Fruit fly (Drosophila melanogaster) whole organism, embryonic: ENCODE data around the gene Ts.
A peak's percentile ranks its signal among the peaks of the same experiment; 100 is the strongest.

Experiments
- BtbVII ChIP-seq: fragments of 200-800 bp; sonication (Bioruptor generic); optimal IDR thresholded peaks from 3 replicates; lab custom pipeline; 2017; ENCODE audit warnings: missing biosample characterization, mild to moderate bottlenecking, missing genetic modification characterization
- CG10654 ChIP-seq: fragments of 200-800 bp; sonication (Bioruptor generic); optimal IDR thresholded peaks from 2 replicates; lab custom pipeline; 2016; ENCODE audit warnings: missing biosample characterization, missing genetic modification characterization
- CG11696 ChIP-seq: fragments of 200-800 bp; sonication (Bioruptor generic); IDR thresholded peaks from 2 replicates; pipeline ENCODE4 v1.3.6; 2022; ENCODE audit warnings: missing biosample characterization, missing genetic modification characterization
- CG13624 ChIP-seq: fragments of 200-800 bp; sonication (Bioruptor generic); optimal IDR thresholded peaks from 2 replicates; lab custom pipeline; 2016; ENCODE audit warnings: missing biosample characterization, missing genetic modification characterization
- CG14667 ChIP-seq: fragments of 200-800 bp; sonication (Bioruptor generic); IDR thresholded peaks from 2 replicates; pipeline ENCODE4 v1.3.6; 2022; ENCODE audit warnings: missing biosample characterization, missing genetic modification characterization
- CG15696 ChIP-seq: fragments of 200-800 bp; sonication (Bioruptor generic); optimal IDR thresholded peaks from 2 replicates; lab custom pipeline; 2019; ENCODE audit warnings: missing biosample characterization, mild to moderate bottlenecking, missing genetic modification characterization, moderate library complexity
- CG1603 ChIP-seq: fragments of 200-800 bp; sonication (Bioruptor generic); optimal IDR thresholded peaks from 2 replicates; lab custom pipeline; 2019; ENCODE audit warnings: missing biosample characterization, mild to moderate bottlenecking, missing genetic modification characterization, moderate library complexity
- CG17802 ChIP-seq: fragments of 200-800 bp; sonication (Bioruptor generic); optimal IDR thresholded peaks from 2 replicates; lab custom pipeline; 2018; ENCODE audit warnings: missing biosample characterization, mild to moderate bottlenecking, missing genetic modification characterization, moderate library complexity
- CG18476 ChIP-seq: fragments of 200-800 bp; sonication (Bioruptor generic); optimal IDR thresholded peaks from 2 replicates; lab custom pipeline; 2016; ENCODE audit warnings: missing biosample characterization, mild to moderate bottlenecking, missing genetic modification characterization
- CG2120 ChIP-seq: fragments of 200-800 bp; sonication (Bioruptor generic); optimal IDR thresholded peaks from 3 replicates; lab custom pipeline; 2016; ENCODE audit warnings: missing biosample characterization, missing genetic modification characterization
- CG6175 ChIP-seq: fragments of 200-800 bp; sonication (Bioruptor generic); IDR thresholded peaks from 3 replicates; pipeline ENCODE4 v1.3.6; 2022; ENCODE audit warnings: missing biosample characterization, missing genetic modification characterization
- CG6813 ChIP-seq: fragments of 200-800 bp; sonication (Bioruptor generic); optimal IDR thresholded peaks from 2 replicates; lab custom pipeline; 2017; ENCODE audit warnings: missing biosample characterization, missing genetic modification characterization, mild to moderate bottlenecking, moderate library complexity, missing genetic modification reagents
- CG7271 ChIP-seq: fragments of 200-800 bp; sonication (Bioruptor generic); optimal IDR thresholded peaks from 2 replicates; lab custom pipeline; 2018; ENCODE audit warnings: missing biosample characterization, mild to moderate bottlenecking, missing genetic modification characterization, moderate library complexity
- CG8478 ChIP-seq: fragments of >200 bp; optimal IDR thresholded peaks from 2 replicates; lab custom pipeline; 2018
- CHES-1-like ChIP-seq: fragments of 200-800 bp; sonication (Bioruptor generic); optimal IDR thresholded peaks from 2 replicates; lab custom pipeline; 2016; ENCODE audit warnings: missing biosample characterization, missing genetic modification characterization
- Dbx ChIP-seq: fragments of 200-800 bp; sonication (Bioruptor generic); IDR thresholded peaks from 3 replicates; pipeline ENCODE4 v1.3.6; 2022; ENCODE audit warnings: missing biosample characterization, missing genetic modification characterization
- Doc2 ChIP-seq: fragments of 200-800 bp; sonication (Bioruptor generic); IDR thresholded peaks from 2 replicates; pipeline ENCODE4 v1.3.6; 2022; ENCODE audit warnings: missing biosample characterization, missing genetic modification characterization
- ERR ChIP-seq: fragments of 200-800 bp; sonication (Bioruptor generic); optimal IDR thresholded peaks from 2 replicates; lab custom pipeline; 2016; ENCODE audit warnings: missing biosample characterization, missing genetic modification characterization
- Ets97D ChIP-seq: fragments of 200-800 bp; sonication (Bioruptor generic); optimal IDR thresholded peaks from 3 replicates; lab custom pipeline; 2016; ENCODE audit warnings: missing biosample characterization, missing genetic modification characterization
- H15 ChIP-seq: fragments of 200-800 bp; sonication (Bioruptor generic); IDR thresholded peaks from 3 replicates; pipeline ENCODE4 v1.3.6; 2022; ENCODE audit warnings: missing biosample characterization, missing genetic modification characterization
- HLHmδ ChIP-seq: fragments of 200-800 bp; sonication (Bioruptor generic); optimal IDR thresholded peaks from 2 replicates; lab custom pipeline; 2018; ENCODE audit warnings: missing biosample characterization, mild to moderate bottlenecking, missing genetic modification characterization, moderate library complexity
- Hr78 ChIP-seq, 2 experiments: fragments of 200-800 bp in 1 of 2; fragments of >200 bp in 1 of 2; sonication (Bioruptor generic) in 1 of 2; optimal IDR thresholded peaks; 2 replicates each; lab custom pipeline; 2017 to 2019; ENCODE audit warnings: missing biosample characterization in 2 of 2, missing genetic modification characterization in 2 of 2, mild to moderate bottlenecking in 1 of 2, moderate library complexity in 1 of 2
- Lhr ChIP-seq: fragments of 200-800 bp; sonication (Bioruptor generic); optimal IDR thresholded peaks from 3 replicates; lab custom pipeline; 2017; ENCODE audit warnings: mild to moderate bottlenecking, missing biosample characterization, missing genetic modification reagents, missing genetic modification characterization
- Lpt ChIP-seq: fragments of >200 bp; optimal IDR thresholded peaks from 2 replicates; lab custom pipeline; 2018; ENCODE audit warnings: missing biosample characterization, missing genetic modification characterization
- Meics ChIP-seq: fragments of 200-800 bp; sonication (Bioruptor generic); optimal IDR thresholded peaks from 2 replicates; lab custom pipeline; 2017; ENCODE audit warnings: missing biosample characterization, mild to moderate bottlenecking, missing genetic modification characterization
- Myb ChIP-seq: fragments of 200-800 bp; sonication (Bioruptor generic); optimal IDR thresholded peaks from 2 replicates; lab custom pipeline; 2016; ENCODE audit warnings: missing biosample characterization, missing genetic modification characterization
- Oli ChIP-seq: fragments of 200-800 bp; sonication (Bioruptor generic); optimal IDR thresholded peaks from 2 replicates; lab custom pipeline; 2018; ENCODE audit warnings: missing biosample characterization, mild to moderate bottlenecking, missing genetic modification characterization, moderate library complexity
- Poxn ChIP-seq: fragments of 200-800 bp; sonication (Bioruptor generic); IDR thresholded peaks from 2 replicates; pipeline ENCODE4 v1.3.6; 2022; ENCODE audit warnings: missing biosample characterization, missing genetic modification characterization
- Tbp ChIP-seq: fragments of >200 bp; optimal IDR thresholded peaks from 2 replicates; lab custom pipeline; 2018; ENCODE audit warnings: missing biosample characterization, missing genetic modification characterization
- Usf ChIP-seq: fragments of 200-800 bp; sonication (Bioruptor generic); optimal IDR thresholded peaks from 2 replicates; lab custom pipeline; 2017; ENCODE audit warnings: missing genotype, missing biosample characterization, missing genetic modification characterization
- ac ChIP-seq: fragments of 200-800 bp; sonication (Bioruptor generic); optimal IDR thresholded peaks from 3 replicates; lab custom pipeline; 2017; ENCODE audit warnings: missing biosample characterization, mild to moderate bottlenecking, missing genetic modification characterization
- bbx ChIP-seq: fragments of 200-800 bp; sonication (Bioruptor generic); IDR thresholded peaks from 2 replicates; pipeline ENCODE4 v1.3.6; 2022; ENCODE audit warnings: missing biosample characterization, missing genetic modification characterization; ENCODE audit not compliant: partially characterized antibody
- cg ChIP-seq: fragments of 200-800 bp; sonication (Bioruptor generic); optimal IDR thresholded peaks from 3 replicates; lab custom pipeline; 2019; ENCODE audit warnings: missing biosample characterization, mild to moderate bottlenecking, missing genetic modification characterization, moderate library complexity
- chinmo ChIP-seq: fragments of 200-800 bp; sonication (Bioruptor generic); IDR thresholded peaks from 4 replicates; pipeline ENCODE4 v1.3.6; 2022; ENCODE audit warnings: missing biosample characterization, missing genetic modification characterization; ENCODE audit not compliant: partially characterized antibody
- dmrt99B ChIP-seq: fragments of 200-800 bp; sonication (Bioruptor generic); optimal IDR thresholded peaks from 2 replicates; lab custom pipeline; 2018; ENCODE audit warnings: missing biosample characterization, mild to moderate bottlenecking, missing genetic modification characterization, moderate library complexity
- emc ChIP-seq: fragments of 200-800 bp; sonication (Bioruptor generic); optimal IDR thresholded peaks from 2 replicates; lab custom pipeline; 2016; ENCODE audit warnings: missing biosample characterization, missing genetic modification characterization
- fru ChIP-seq: fragments of >200 bp; optimal IDR thresholded peaks from 2 replicates; lab custom pipeline; 2017
- ham ChIP-seq: fragments of 200-800 bp; sonication (Bioruptor generic); IDR thresholded peaks from 2 replicates; pipeline ENCODE4 v1.3.6; 2022; ENCODE audit warnings: missing biosample characterization, missing genetic modification characterization
- hth ChIP-seq: fragments of >200 bp; optimal IDR thresholded peaks from 2 replicates; lab custom pipeline; 2017; ENCODE audit warnings: inconsistent platforms
- insv ChIP-seq, 2 experiments: fragments of 200-800 bp; sonication (Bioruptor generic); optimal IDR thresholded peaks; 3 replicates each; lab custom pipeline; 2016 to 2018; ENCODE audit warnings: missing biosample characterization in 2 of 2, missing genetic modification characterization in 2 of 2
- jumu ChIP-seq: fragments of 200-800 bp; sonication (Bioruptor generic); optimal IDR thresholded peaks from 3 replicates; lab custom pipeline; 2016; ENCODE audit warnings: missing biosample characterization, missing genetic modification characterization
- lov ChIP-seq, 2 experiments: fragments of 200-800 bp in 1 of 2; fragments of >200 bp in 1 of 2; sonication (Bioruptor generic) in 1 of 2; IDR thresholded peaks in 1 of 2; optimal IDR thresholded peaks in 1 of 2; 2 replicates in 1 of 2; 3 replicates in 1 of 2; pipeline versions ENCODE4 v1.3.6 to Lab custom; 2017 to 2022; ENCODE audit warnings: missing biosample characterization in 1 of 2, missing genetic modification characterization in 1 of 2
- nmo ChIP-seq: fragments of 200-800 bp; sonication (Bioruptor generic); optimal IDR thresholded peaks from 2 replicates; lab custom pipeline; 2018; ENCODE audit warnings: missing biosample characterization, mild to moderate bottlenecking, missing genetic modification characterization, moderate library complexity
- pzg ChIP-seq: fragments of 200-800 bp; sonication (Bioruptor generic); optimal IDR thresholded peaks from 3 replicates; lab custom pipeline; 2018; ENCODE audit warnings: missing biosample characterization, mild to moderate bottlenecking, missing genetic modification characterization, moderate library complexity
- ranshi ChIP-seq: fragments of 200-800 bp; sonication (Bioruptor generic); IDR thresholded peaks from 2 replicates; pipeline ENCODE4 v1.3.6; 2022; ENCODE audit warnings: missing biosample characterization, missing genetic modification characterization
- run ChIP-seq: fragments of 200-800 bp; sonication (Bioruptor generic); optimal IDR thresholded peaks from 3 replicates; lab custom pipeline; 2018; ENCODE audit warnings: missing biosample characterization, mild to moderate bottlenecking, missing genetic modification characterization
- schlank ChIP-seq: fragments of 200-800 bp; sonication (Bioruptor generic); optimal IDR thresholded peaks from 2 replicates; lab custom pipeline; 2018; ENCODE audit warnings: missing biosample characterization, mild to moderate bottlenecking, missing genetic modification characterization
- sd ChIP-seq: fragments of 200-800 bp; sonication (Bioruptor generic); optimal IDR thresholded peaks from 3 replicates; lab custom pipeline; 2018; ENCODE audit warnings: missing biosample characterization, mild to moderate bottlenecking, missing genetic modification characterization, moderate library complexity
- tll ChIP-seq, 2 experiments: fragments of 200-800 bp in 1 of 2; fragments of >200 bp in 1 of 2; sonication (Bioruptor generic) in 1 of 2; optimal IDR thresholded peaks; 2 replicates each; lab custom pipeline; 2017 to 2019; ENCODE audit warnings: missing biosample characterization in 2 of 2, missing genetic modification characterization in 2 of 2, mild to moderate bottlenecking in 1 of 2, moderate library complexity in 1 of 2

The Ts gene

DNA sequence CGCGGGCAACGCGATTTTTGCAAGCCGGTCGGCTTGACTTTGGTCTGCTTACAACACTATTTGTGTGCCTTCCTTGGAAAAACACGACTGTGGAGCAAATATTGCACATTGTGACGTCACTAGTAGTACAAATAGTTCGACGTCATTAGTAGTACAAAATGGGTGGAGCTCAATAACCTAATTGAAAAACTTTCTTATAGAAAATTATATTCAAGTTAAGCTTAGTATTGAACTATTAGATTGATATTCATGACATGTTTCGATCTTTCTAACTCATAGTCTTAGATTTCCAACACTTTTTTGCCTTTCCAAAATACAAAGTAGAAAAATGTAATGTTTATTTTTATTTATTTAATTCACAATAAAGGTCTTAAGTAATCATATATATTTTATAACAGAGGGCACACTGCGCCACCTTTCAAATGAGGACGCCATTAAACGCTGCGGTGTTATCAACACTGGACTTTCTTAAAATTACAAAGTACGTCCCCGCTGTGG, 3.0 kb upstream of the Ts start, which contains the start of the genes Rrp1 and gammaTub23C (continued):
- TF ChIP-seq emc (GFP tag; lab: Kevin White, UChicago) (peak; percentile 45), CHES-1-like (GFP tag; lab: Kevin White, UChicago) (peak; percentile 78), ERR (GFP tag; lab: Kevin White, UChicago) (peak; percentile 15), Ets97D (GFP tag; lab: Kevin White, UChicago) (peak; percentile 37), run (tag; lab: Kevin White, UChicago) (peak; percentile 64), hth (no peak), CG13624 (GFP tag; lab: Kevin White, UChicago) (peak; percentile 73), Poxn (GFP tag; lab: Robert Waterston, UW) (peak; percentile 53), Usf (peak; percentile 91), nmo (peak; percentile 97), Oli (tag; lab: Kevin White, UChicago) (peak; percentile 93), Lhr (GFP tag; lab: Kevin White, UChicago) (peak; percentile 74), Hr78 (GFP tag; optimal IDR thresholded peaks at IDR 0.05; lab: Kevin White, UChicago) (peak in 1 of 2 experiments; percentile 71), jumu (GFP tag; lab: Kevin White, UChicago) (peak; percentile 57), Tbp (no peak), dmrt99B (tag; lab: Kevin White, UChicago) (peak; percentile 89), Meics (GFP tag; lab: Kevin White, UChicago) (peak; percentile 93), H15 (peak; percentile 74; the same call in 2 of the 3 replicates), Myb (GFP tag; lab: Kevin White, UChicago) (peak; percentile 56), fru (no peak), Doc2 (GFP tag; lab: Robert Waterston, UW) (peak; percentile 77; the same call in 1 of the 2 replicates), ham (GFP tag; lab: Robert Waterston, UW) (no peak), CG6813 (peak; percentile 72), CG11696 (GFP tag; lab: Robert Waterston, UW) (0 out of 2 replicates have a peak, but pooled peaks have one; percentile 38), Dbx (GFP tag; lab: Robert Waterston, UW) (peak; percentile 83), CG6175 (GFP tag; lab: Robert Waterston, UW) (0 out of 3 replicates have a peak, but pooled peaks have one; percentile 33), BtbVII (GFP tag; lab: Kevin White, UChicago) (peak; percentile 88), CG17802 (tag; lab: Kevin White, UChicago) (peak; percentile 46), CG1603 (tag; lab: Kevin White, UChicago) (peak; percentile 34), pzg (GFP tag; lab: Kevin White, UChicago) (peak; percentile 35), Lpt (no peak), CG10654 (GFP tag; lab: Kevin White, UChicago) (peak; percentile 86), cg (GFP tag; lab: Kevin White, UChicago) (no peak), chinmo (GFP tag; lab: Robert Waterston, UW) (no peak), CG14667 (GFP tag; lab: Robert Waterston, UW) (peak; percentile 72), insv (GFP tag; optimal IDR thresholded peaks at IDR 0.05; lab: Kevin White, UChicago) (peak in 1 of 2 experiments; percentile 74), CG7271 (tag; lab: Kevin White, UChicago) (peak; percentile 35), schlank (tag; lab: Kevin White, UChicago) (peak; percentile 56), HLHmδ (GFP tag; lab: Kevin White, UChicago) (no peak), bbx (GFP tag; lab: Robert Waterston, UW) (no peak), ranshi (peak; percentile 80), sd (tag; lab: Kevin White, UChicago) (no peak), CG2120 (GFP tag; lab: Kevin White, UChicago) (peak; percentile 88), CG15696 (peak; percentile 88), lov (optimal IDR thresholded peaks at IDR 0.05; lab: Kevin White, UChicago) (no peak), lov (GFP tag; IDR thresholded peaks at IDR 0.05; lab: Robert Waterston, UW) (peak; percentile 47; the same call in 1 of the 3 replicates), CG18476 (GFP tag; lab: Kevin White, UChicago) (peak; percentile 87), tll (GFP tag; optimal IDR thresholded peaks at IDR 0.05; lab: Kevin White, UChicago) (peak; percentile 49 to 78), CG8478 (no peak), ac (GFP tag; lab: Kevin White, UChicago) (peak; percentile 43)
